Fruit fly (Drosophila melanogaster): ENCODE results near the gene Sfp24Ba.

The Sfp24Ba gene

DNA sequence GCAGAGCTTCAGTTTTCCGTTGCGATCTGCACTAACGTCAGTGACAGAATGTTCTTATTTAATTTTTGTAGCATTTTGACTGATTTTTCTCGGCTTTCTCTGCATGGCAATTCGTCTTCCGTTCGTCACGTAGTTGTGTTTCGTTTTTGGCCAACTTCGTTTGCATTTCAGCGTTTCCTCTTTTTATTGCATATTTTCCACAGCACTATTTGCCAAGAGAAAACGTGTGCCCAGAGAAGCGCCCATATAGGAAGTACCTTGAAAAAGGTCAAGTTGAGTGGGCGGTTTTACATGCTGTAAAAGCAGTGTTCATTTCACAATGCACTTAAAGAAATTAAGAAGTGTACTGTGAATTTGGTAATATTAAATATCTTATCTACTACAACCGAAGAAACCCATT, 46.7 kb downstream of the Sfp24Ba start, which contains the start of gene CG15418:
Gene CG15418, minus strand, starts transcription at position 101 of the 400 bp plus-strand sequence.
- no peak for TF ChIP-seq noc (tag; optimal IDR thresholded peaks at IDR 0.05)

DNA sequence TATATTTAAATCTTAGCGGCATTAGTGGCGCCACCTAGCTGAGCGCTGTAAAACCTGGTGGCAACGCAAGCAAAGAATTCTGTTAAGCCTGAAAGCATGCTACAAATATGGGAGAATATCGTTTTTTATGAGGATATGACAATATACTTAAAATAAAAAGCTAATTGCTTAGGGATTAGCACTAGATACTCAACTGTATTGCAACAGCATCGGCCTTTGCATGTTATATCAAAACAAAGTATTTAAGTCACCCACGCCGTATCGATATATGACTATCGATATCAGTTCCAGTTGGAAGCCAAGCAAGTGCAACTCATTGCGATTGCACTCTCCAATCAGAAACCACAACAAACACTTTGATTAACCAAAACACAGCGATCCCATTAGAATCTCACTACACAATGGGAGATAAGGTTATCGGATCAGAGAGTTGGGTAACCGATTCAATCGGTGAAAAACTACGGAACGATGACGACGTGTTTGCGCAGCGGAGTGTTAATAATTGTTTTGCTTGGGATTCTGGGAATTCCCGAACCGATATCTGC, 49.5 kb downstream of the Sfp24Ba start, which contains the start of gene Ugt36A1:
Gene Ugt36A1, plus strand, starts transcription at position 280 of the 545 bp plus-strand sequence.
- TF ChIP-seq noc (tag; optimal IDR thresholded peaks at IDR 0.05): no peak

All from whole organism, larva.